Worm (Caenorhabditis elegans): ENCODE results near the gene F46B3.9.

Gene F46B3.9

DNA sequence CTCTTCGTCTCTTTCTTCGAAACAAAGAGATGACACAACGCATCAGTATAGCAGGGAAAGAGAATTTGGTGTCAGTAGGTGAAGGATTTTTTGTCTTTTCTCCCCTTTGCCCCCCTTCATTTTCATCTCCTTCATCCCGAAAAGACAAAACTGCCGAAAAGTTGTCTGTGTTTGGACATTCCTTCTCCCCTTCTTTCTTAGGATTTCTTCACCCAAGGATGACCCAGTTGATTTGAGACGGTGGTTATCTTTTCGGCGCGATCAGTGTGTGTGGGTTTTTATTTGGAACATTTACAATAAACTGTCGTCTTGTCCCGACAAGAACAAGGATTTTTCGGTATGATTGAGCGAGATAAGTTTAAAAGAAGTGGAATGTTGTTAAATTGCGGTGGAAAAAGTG is 36.5 kb upstream of the F46B3.9 start:
- TF ChIP-seq elt-3 (tag; optimal IDR thresholded peaks at IDR 0.05) (no peak), nhr-21 (tag; optimal IDR thresholded peaks at IDR 0.05) (peak; percentile 12), elt-1 (tag; optimal IDR thresholded peaks at IDR 0.05) (peak; percentile 32), ztf-1 (GFP tag; conservative IDR thresholded peaks at IDR 0.05) (no peak)

DNA sequence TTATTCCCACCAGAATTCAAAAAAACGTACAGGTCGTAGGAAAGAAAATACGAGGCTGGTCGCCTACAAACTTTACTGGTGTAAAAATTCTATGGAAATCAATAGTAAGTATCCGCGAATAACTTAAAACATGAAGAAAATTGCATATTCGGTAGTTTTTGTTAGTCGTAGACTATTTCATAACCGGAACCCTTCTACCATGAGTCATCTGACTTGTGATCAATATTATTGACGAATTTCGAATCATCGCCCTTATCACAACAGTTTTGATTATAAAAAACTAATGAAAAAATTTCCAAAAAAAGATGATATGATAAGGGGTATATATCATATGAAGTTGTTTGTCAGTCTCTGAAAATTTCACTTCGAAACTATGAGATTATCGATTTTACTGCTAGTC is 34.1 kb upstream of the F46B3.9 start, which contains the start of gene W01F3.2:
TSS of gene W01F3.2 (plus strand) at position 301 of the 400 bp plus-strand sequence.
- TF ChIP-seq crh-2 (tag; optimal IDR thresholded peaks at IDR 0.05), result peak; percentile 12
- TF ChIP-seq ama-1 (optimal IDR thresholded peaks at IDR 0.05), result no peak
- TF ChIP-seq ztf-1 (GFP tag; conservative IDR thresholded peaks at IDR 0.05), result no peak
- TF ChIP-seq fos-1 (tag; optimal IDR thresholded peaks at IDR 0.05), result peak; percentile 17
- TF ChIP-seq egl-27 (tag; optimal IDR thresholded peaks at IDR 0.05), result no peak
- TF ChIP-seq nhr-10 (tag; optimal IDR thresholded peaks at IDR 0.05), result no peak
- no peak for TF ChIP-seq lin-11 (tag; optimal IDR thresholded peaks at IDR 0.05)

DNA sequence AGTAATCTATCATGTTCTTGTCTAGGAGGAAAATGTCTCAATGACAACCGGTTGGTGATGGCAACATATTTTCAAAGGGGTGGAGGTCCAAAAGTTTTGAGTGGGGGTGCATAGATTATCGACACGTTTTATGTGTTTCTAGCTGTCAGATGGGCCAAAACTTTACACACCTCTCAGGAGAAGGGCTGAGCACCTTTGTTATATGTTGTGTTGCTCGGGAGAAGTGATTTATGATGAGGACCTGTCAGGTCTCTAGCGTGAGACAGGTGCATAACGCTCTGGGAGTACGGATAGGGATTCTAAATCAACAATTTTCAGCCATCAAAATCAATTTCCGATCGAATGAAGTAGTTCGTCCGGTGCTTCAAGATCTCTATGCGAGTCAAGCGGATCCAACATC is 30.7 kb upstream of the F46B3.9 start:
- no peak for TF ChIP-seq mdl-1 (tag; optimal IDR thresholded peaks at IDR 0.05)
- no peak for TF ChIP-seq sma-9 (GFP tag; optimal IDR thresholded peaks at IDR 0.05)
- no peak for TF ChIP-seq sma-9 (tag; optimal IDR thresholded peaks at IDR 0.05)
- TF ChIP-seq blmp-1 (tag; optimal IDR thresholded peaks at IDR 0.05; ENCODE audit: insufficient read depth), result no peak
- no peak for TF ChIP-seq lin-13 (GFP tag; optimal IDR thresholded peaks at IDR 0.05)
- no peak for TF ChIP-seq nhr-25 (tag; optimal IDR thresholded peaks at IDR 0.05)
- no peak for TF ChIP-seq nhr-12 (tag; optimal IDR thresholded peaks at IDR 0.05)
- no peak for TF ChIP-seq Y55F3AM.14 (GFP tag; optimal IDR thresholded peaks at IDR 0.05)

DNA sequence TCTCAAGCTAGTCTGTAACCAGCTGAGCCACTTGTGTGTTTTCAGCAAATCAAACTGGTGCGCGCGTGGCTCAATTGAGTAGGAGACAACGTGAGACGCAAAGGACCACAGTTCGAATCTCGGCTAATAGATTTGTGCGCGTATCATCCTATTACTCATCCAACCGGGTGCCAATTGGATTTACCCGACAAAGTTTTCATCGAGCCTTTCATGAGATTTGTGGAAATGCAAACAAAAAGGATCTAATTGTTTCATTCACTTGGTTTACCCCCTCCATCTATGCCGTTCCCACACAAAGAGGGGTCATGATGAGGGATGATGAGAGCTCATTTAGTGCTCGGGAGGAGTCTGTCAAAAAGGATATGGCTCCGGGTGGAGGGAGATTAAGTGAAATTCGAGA is 29.2 kb upstream of the F46B3.9 start:
- no peak for TF ChIP-seq mbf-1 (tag; optimal IDR thresholded peaks at IDR 0.05)
- TF ChIP-seq lin-13 (GFP tag; optimal IDR thresholded peaks at IDR 0.05), result no peak
- no peak for TF ChIP-seq sma-3 (GFP tag; optimal IDR thresholded peaks at IDR 0.05)
- no peak for TF ChIP-seq nhr-12 (tag; optimal IDR thresholded peaks at IDR 0.05)
- TF ChIP-seq ztf-11 (tag; optimal IDR thresholded peaks at IDR 0.05), result no peak
- TF ChIP-seq skn-1 (tag; optimal IDR thresholded peaks at IDR 0.05), result no peak
- no peak for TF ChIP-seq blmp-1 (tag; optimal IDR thresholded peaks at IDR 0.05; ENCODE audit: insufficient read depth)
- no peak for TF ChIP-seq nhr-6 (tag; optimal IDR thresholded peaks at IDR 0.05)
- no peak for TF ChIP-seq mdl-1 (tag; optimal IDR thresholded peaks at IDR 0.05)
- TF ChIP-seq F13H6.1 (tag; optimal IDR thresholded peaks at IDR 0.05), result no peak
- no peak for TF ChIP-seq peb-1 (tag; optimal IDR thresholded peaks at IDR 0.05)

DNA sequence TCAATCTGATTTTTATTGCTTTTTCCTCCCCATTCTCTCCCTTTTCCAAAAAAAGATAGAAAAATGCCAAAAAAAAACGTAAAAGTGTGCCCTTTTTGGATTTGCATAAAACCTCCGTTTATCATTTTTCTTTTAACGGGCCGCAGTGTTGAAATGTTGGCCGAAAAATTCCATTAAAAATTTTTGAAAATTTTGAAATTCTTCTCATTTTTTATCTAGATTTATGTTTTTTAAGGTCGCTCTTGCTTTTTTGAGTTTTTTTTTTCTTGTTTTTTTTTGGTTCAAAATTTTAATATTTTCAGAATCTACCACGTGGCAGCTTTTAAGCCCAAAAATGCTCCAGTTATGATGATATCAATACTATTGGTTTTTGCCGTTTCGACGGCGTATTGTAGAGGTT is 28.4 kb upstream of the F46B3.9 start, which contains the start of gene mnr-1:
TSS of gene mnr-1 (plus strand) at position 301 of the 400 bp plus-strand sequence.
- no peak for TF ChIP-seq sma-9 (GFP tag; optimal IDR thresholded peaks at IDR 0.05)
- no peak for TF ChIP-seq sma-9 (tag; optimal IDR thresholded peaks at IDR 0.05)
- no peak for TF ChIP-seq mbf-1 (tag; optimal IDR thresholded peaks at IDR 0.05)
- no peak for TF ChIP-seq nhr-23 (tag; optimal IDR thresholded peaks at IDR 0.05)
- TF ChIP-seq Y55F3AM.14 (GFP tag; optimal IDR thresholded peaks at IDR 0.05), result no peak
- no peak for TF ChIP-seq unc-62 (GFP tag; optimal IDR thresholded peaks at IDR 0.05)
- TF ChIP-seq mab-5 (tag; optimal IDR thresholded peaks at IDR 0.05), result no peak
- TF ChIP-seq F13H6.1 (tag; optimal IDR thresholded peaks at IDR 0.05), result no peak
- no peak for TF ChIP-seq mdl-1 (tag; optimal IDR thresholded peaks at IDR 0.05)
- TF ChIP-seq elt-1 (tag; optimal IDR thresholded peaks at IDR 0.05), result no peak
- no peak for TF ChIP-seq lin-13 (GFP tag; optimal IDR thresholded peaks at IDR 0.05)
- TF ChIP-seq sem-4 (tag; optimal IDR thresholded peaks at IDR 0.05), result no peak
- no peak for TF ChIP-seq nhr-77 (tag; optimal IDR thresholded peaks at IDR 0.05)
- TF ChIP-seq ama-1 (optimal IDR thresholded peaks at IDR 0.05), result no peak
- no peak for TF ChIP-seq egl-27 (tag; optimal IDR thresholded peaks at IDR 0.05)
- no peak for TF ChIP-seq ZK546.5 (tag; optimal IDR thresholded peaks at IDR 0.05)
- no peak for TF ChIP-seq R02D3.7 (tag; optimal IDR thresholded peaks at IDR 0.05)
- no peak for TF ChIP-seq nhr-6 (tag; optimal IDR thresholded peaks at IDR 0.05)
- TF ChIP-seq ztf-1 (GFP tag; conservative IDR thresholded peaks at IDR 0.05), result no peak

DNA sequence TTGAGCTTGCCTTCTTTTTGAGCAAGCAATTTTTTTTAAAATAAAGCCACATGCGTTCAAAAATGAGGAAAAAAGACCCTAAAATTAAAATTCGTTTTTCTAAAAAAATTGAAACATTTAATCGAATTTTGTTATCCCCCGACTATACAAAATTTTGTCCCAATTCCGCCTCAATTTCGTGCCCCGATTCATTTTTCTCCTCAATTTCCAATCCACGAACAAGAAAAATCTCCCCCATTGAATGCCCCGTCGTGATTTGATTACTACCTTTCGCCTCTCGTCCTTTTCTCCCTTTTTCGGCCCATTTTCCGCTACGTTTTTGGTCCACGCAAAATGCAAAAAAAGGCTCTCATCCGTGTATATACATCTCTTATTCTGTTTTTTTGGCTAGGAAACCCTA is 26.0 kb upstream of the F46B3.9 start:
- TF ChIP-seq ceh-82 (tag; optimal IDR thresholded peaks at IDR 0.05) (no peak), skn-1 (tag; optimal IDR thresholded peaks at IDR 0.05) (no peak), ztf-11 (tag; optimal IDR thresholded peaks at IDR 0.05) (no peak), mbf-1 (tag; optimal IDR thresholded peaks at IDR 0.05) (no peak), gmeb-1 (tag; optimal IDR thresholded peaks at IDR 0.05) (no peak), nhr-23 (tag; optimal IDR thresholded peaks at IDR 0.05) (no peak), sma-9 (GFP tag; optimal IDR thresholded peaks at IDR 0.05) (no peak), sma-9 (tag; optimal IDR thresholded peaks at IDR 0.05) (no peak), nhr-21 (tag; optimal IDR thresholded peaks at IDR 0.05) (no peak), mdl-1 (tag; optimal IDR thresholded peaks at IDR 0.05) (no peak), lin-39 (tag; optimal IDR thresholded peaks at IDR 0.05) (no peak), ama-1 (optimal IDR thresholded peaks at IDR 0.05) (no peak)

Measured in whole organism, L2 larva.